Worm (Caenorhabditis elegans) whole organism, young adult: ENCODE results near the gene Y66D12A.21.

Experiments used
- B0261.1 ChIP-seq: sonication (generic microtip); optimal IDR thresholded peaks from 2 replicates; lab custom pipeline; 2016; ENCODE audit warnings: mild to moderate bottlenecking, missing genetic modification characterization, moderate library complexity, missing compliant biosample characterization
- F33H1.4 ChIP-seq: fragments of 200-800 bp; sonication (Bioruptor generic); IDR thresholded peaks from 2 replicates; pipeline ENCODE4 v1.3.6; 2022; ENCODE audit warnings: missing genetic modification reagents, missing genetic modification characterization, missing compliant biosample characterization
- F37B4.10 ChIP-seq: fragments of 200-800 bp; sonication (Bioruptor generic); IDR thresholded peaks from 2 replicates; pipeline ENCODE4 v1.3.6; 2022; ENCODE audit warnings: missing genetic modification characterization, missing compliant biosample characterization
- F52B5.7 ChIP-seq: sonication (generic microtip); optimal IDR thresholded peaks from 2 replicates; lab custom pipeline; 2016; ENCODE audit warnings: mild to moderate bottlenecking, missing genetic modification characterization, missing compliant biosample characterization
- F57A8.1 ChIP-seq: fragments of 200-800 bp; sonication (Bioruptor generic); optimal IDR thresholded peaks from 2 replicates; lab custom pipeline; 2018; ENCODE audit warnings: mild to moderate bottlenecking, missing genetic modification characterization, moderate library complexity, missing compliant biosample characterization
- F57C9.4 ChIP-seq: sonication (generic microtip); optimal IDR thresholded peaks from 2 replicates; lab custom pipeline; 2017; ENCODE audit warnings: mild to moderate bottlenecking, missing genetic modification characterization, missing compliant biosample characterization
- Y53F4B.3 ChIP-seq: fragments of 200-800 bp; sonication (Bioruptor generic); IDR thresholded peaks from 2 replicates; pipeline ENCODE4 v1.3.6; 2022; ENCODE audit warnings: missing genetic modification reagents, missing genetic modification characterization, missing compliant biosample characterization
- akir-1 ChIP-seq: fragments of 200-800 bp; sonication (Bioruptor generic); optimal IDR thresholded peaks from 2 replicates; lab custom pipeline; 2018; ENCODE audit warnings: mild to moderate bottlenecking, missing genetic modification characterization, moderate library complexity, missing compliant biosample characterization
- aptf-2 ChIP-seq: fragments of 200-800 bp; sonication (Bioruptor generic); conservative IDR thresholded peaks from 2 replicates; pipeline ENCODE4 v1.3.6; 2022; ENCODE audit warnings: missing genetic modification reagents, missing genetic modification characterization, missing compliant biosample characterization
- athp-1 ChIP-seq: sonication (generic microtip); optimal IDR thresholded peaks from 2 replicates; lab custom pipeline; 2017; ENCODE audit warnings: mild to moderate bottlenecking, missing genetic modification characterization, missing compliant biosample characterization
- attf-5 ChIP-seq: fragments of 200-800 bp; sonication (Bioruptor generic); optimal IDR thresholded peaks from 2 replicates; lab custom pipeline; 2018; ENCODE audit warnings: mild to moderate bottlenecking, missing genetic modification characterization, missing compliant biosample characterization
- egl-44 ChIP-seq: fragments of 200-800 bp; sonication (Bioruptor generic); IDR thresholded peaks from 2 replicates; pipeline ENCODE4 v1.3.6; 2022; ENCODE audit warnings: missing genetic modification reagents, missing genetic modification characterization, missing compliant biosample characterization
- egrh-3 ChIP-seq: fragments of 200-800 bp; sonication (Bioruptor generic); IDR thresholded peaks from 2 replicates; pipeline ENCODE4 v1.3.6; 2022; ENCODE audit warnings: missing genetic modification reagents, missing genetic modification characterization, missing compliant biosample characterization
- hmg-20 ChIP-seq: fragments of 200-800 bp; sonication (Bioruptor generic); IDR thresholded peaks from 2 replicates; pipeline ENCODE4 v1.3.6; 2022; ENCODE audit warnings: missing genetic modification reagents, missing genetic modification characterization, missing compliant biosample characterization
- hsf-1 ChIP-seq: fragments of 200-800 bp; sonication (Bioruptor generic); IDR thresholded peaks from 2 replicates; pipeline ENCODE4 v1.3.6; 2022; ENCODE audit warnings: missing genetic modification reagents, missing genetic modification characterization, missing compliant biosample characterization
- lin-26 ChIP-seq: fragments of 200-800 bp; sonication (Bioruptor generic); IDR thresholded peaks from 2 replicates; pipeline ENCODE4 v1.3.6; 2022; ENCODE audit warnings: missing genetic modification reagents, missing genetic modification characterization, missing compliant biosample characterization
- lin-35 ChIP-seq, 3 experiments: fragments of 150-350 bp in 2 of 3; sonication (generic microtip) in 1 of 3; optimal IDR thresholded peaks; 2 replicates each; lab custom pipeline; 2014 to 2018; ENCODE audit warnings: missing biosample characterization in 3 of 3, missing genetic modification characterization in 3 of 3, missing genetic modification reagents in 3 of 3
- lin-40 ChIP-seq: sonication (generic microtip); optimal IDR thresholded peaks from 2 replicates; lab custom pipeline; 2016; ENCODE audit warnings: missing genetic modification characterization, mild to moderate bottlenecking, missing compliant biosample characterization, missing genotype, missing genetic modification reagents
- lin-54 ChIP-seq: fragments of 200-800 bp; sonication (Bioruptor generic); optimal IDR thresholded peaks from 2 replicates; lab custom pipeline; 2018; ENCODE audit warnings: mild to moderate bottlenecking, missing genetic modification characterization, missing compliant biosample characterization
- lir-1 ChIP-seq: fragments of 200-800 bp; sonication (Bioruptor generic); conservative IDR thresholded peaks from 2 replicates; pipeline ENCODE4 v1.3.6; 2022; ENCODE audit warnings: missing genetic modification reagents, missing genetic modification characterization, missing compliant biosample characterization
- lsl-1 ChIP-seq: fragments of 200-800 bp; sonication (Bioruptor generic); optimal IDR thresholded peaks from 2 replicates; lab custom pipeline; 2018; ENCODE audit warnings: mild to moderate bottlenecking, missing genetic modification characterization, moderate library complexity, missing compliant biosample characterization
- madf-6 ChIP-seq: fragments of 200-800 bp; sonication (Bioruptor generic); IDR thresholded peaks from 2 replicates; pipeline ENCODE4 v1.3.6; 2022; ENCODE audit warnings: missing genetic modification reagents, missing genetic modification characterization, missing compliant biosample characterization
- madf-8 ChIP-seq: fragments of 200-800 bp; sonication (Bioruptor generic); conservative IDR thresholded peaks from 2 replicates; pipeline ENCODE4 v1.3.6; 2022; ENCODE audit warnings: missing genetic modification reagents, missing genetic modification characterization, missing compliant biosample characterization
- nfya-2 ChIP-seq: fragments of 200-800 bp; sonication (Bioruptor generic); IDR thresholded peaks from 2 replicates; pipeline ENCODE4 v1.3.6; 2022; ENCODE audit warnings: missing genetic modification reagents, missing genetic modification characterization, missing compliant biosample characterization
- nfyb-1 ChIP-seq: fragments of 200-800 bp; sonication (Bioruptor generic); IDR thresholded peaks from 2 replicates; pipeline ENCODE4 v1.3.6; 2022; ENCODE audit warnings: missing genetic modification reagents, missing genetic modification characterization, missing compliant biosample characterization
- nhr-120 ChIP-seq: fragments of 200-800 bp; sonication (Bioruptor generic); IDR thresholded peaks from 2 replicates; pipeline ENCODE4 v1.3.6; 2022; ENCODE audit warnings: missing genetic modification characterization, missing compliant biosample characterization
- sdz-38 ChIP-seq: sonication (generic microtip); optimal IDR thresholded peaks from 2 replicates; lab custom pipeline; 2016; ENCODE audit warnings: missing genotype, missing genetic modification characterization, missing compliant biosample characterization
- snpc-1.1 ChIP-seq: sonication (generic microtip); optimal IDR thresholded peaks from 2 replicates; lab custom pipeline; 2017; ENCODE audit warnings: missing genetic modification characterization, mild to moderate bottlenecking, missing compliant biosample characterization, antibody characterized with exemption, moderate library complexity, missing genotype, missing genetic modification reagents; ENCODE audit not compliant: insufficient read depth
- sptf-2 ChIP-seq: fragments of 200-800 bp; sonication (Bioruptor generic); optimal IDR thresholded peaks from 2 replicates; lab custom pipeline; 2018; ENCODE audit warnings: mild to moderate bottlenecking, missing genetic modification characterization, missing compliant biosample characterization
- unc-62 ChIP-seq: fragments of 150-350 bp; optimal IDR thresholded peaks from 2 replicates; lab custom pipeline; 2014; ENCODE audit warnings: missing biosample characterization, missing genetic modification reagents, missing genetic modification characterization
- zim-3 ChIP-seq: sonication (generic microtip); optimal IDR thresholded peaks from 2 replicates; lab custom pipeline; 2017; ENCODE audit warnings: mild to moderate bottlenecking, missing genetic modification characterization, moderate library complexity, missing compliant biosample characterization
- ztf-3 ChIP-seq: fragments of 200-800 bp; sonication (Bioruptor generic); optimal IDR thresholded peaks from 2 replicates; lab custom pipeline; 2018; ENCODE audit warnings: mild to moderate bottlenecking, missing genetic modification characterization, missing compliant biosample characterization
- ztf-6 ChIP-seq: fragments of 200-800 bp; sonication (Bioruptor generic); IDR thresholded peaks from 2 replicates; pipeline ENCODE4 v1.3.6; 2022; ENCODE audit warnings: missing genetic modification reagents, missing genetic modification characterization, missing compliant biosample characterization

Y66D12A.21 gene

ce11 chrIII:11490221-11490620, 14.9 kb downstream of the Y66D12A.21 start:
- TF ChIP-seq snpc-1.1 (tag; lab: Kevin White, UChicago) (no peak), madf-6 (GFP tag; lab: Robert Waterston, UW) (no peak), F52B5.7 (no peak), nfyb-1 (peak; percentile 72; the same call in 1 of the 2 replicates)

- TF ChIP-seq lsl-1 (no peak), madf-8 (GFP tag; lab: Robert Waterston, UW) (no peak), ztf-3 (no peak), egl-44 (GFP tag; lab: Robert Waterston, UW) (no peak), F33H1.4 (GFP tag; lab: Robert Waterston, UW) (no peak), nfya-2 (GFP tag; lab: Robert Waterston, UW) (no peak), lir-1 (GFP tag; lab: Robert Waterston, UW) (no peak)
- TF ChIP-seq, all 124 proteins: peak for 0
Observed at ce11 chrIII:11489601-11490000, 15.5 kb downstream of the Y66D12A.21 start.

- TF ChIP-seq athp-1 (tag; lab: Kevin White, UChicago) (no peak), B0261.1 (no peak), hsf-1 (GFP tag; lab: Robert Waterston, UW) (no peak), lin-54 (GFP tag; lab: Kevin White, UChicago) (no peak), zim-3 (tag; lab: Kevin White, UChicago) (no peak), aptf-2 (GFP tag; lab: Robert Waterston, UW) (no peak), nfya-2 (GFP tag; lab: Robert Waterston, UW) (no peak), unc-62 (GFP tag; lab: Kevin White, UChicago) (no peak), hmg-20 (no peak)
Observed at ce11 chrIII:11488662-11489349, 16.3 kb downstream of the Y66D12A.21 start.

- TF ChIP-seq athp-1 (tag; lab: Kevin White, UChicago) (no peak), F37B4.10 (GFP tag; lab: Robert Waterston, UW) (no peak), lin-40 (no peak), Y53F4B.3 (GFP tag; lab: Robert Waterston, UW) (no peak), sdz-38 (tag; lab: Kevin White, UChicago) (no peak)
Observed at ce11 chrIII:11487245-11487644, 17.9 kb downstream of the Y66D12A.21 start, which contains the start of gene popl-5. TSS of gene popl-5 (minus strand) at chrIII:11487345.

DNA sequence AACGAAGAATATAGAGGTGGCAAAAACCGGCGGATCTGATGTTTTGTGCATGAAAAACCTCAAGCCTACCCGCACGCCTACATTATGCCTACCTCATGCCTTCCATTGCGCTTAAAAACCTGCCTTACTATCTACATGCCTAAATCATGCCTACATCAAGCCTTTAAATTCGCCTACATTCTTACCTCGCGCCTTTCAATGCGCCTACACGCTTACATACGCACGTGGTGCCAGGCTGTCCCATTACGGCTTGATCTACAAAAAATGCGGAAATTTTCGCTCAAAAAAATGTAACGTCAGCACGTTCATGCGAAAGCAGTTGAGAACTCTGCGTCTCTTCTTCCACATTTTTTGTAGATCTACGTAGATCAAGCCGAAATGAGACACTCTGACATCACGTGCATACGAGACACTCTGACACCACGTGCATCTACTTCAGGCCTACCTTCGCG, 20.9 kb downstream of the Y66D12A.21 start, which contains the start of gene fbxa-220:
Gene fbxa-220 (minus strand): TSS at position 51 of the 452 bp plus-strand sequence.
- TF ChIP-seq akir-1 (GFP tag; lab: Kevin White, UChicago) (no peak), lin-54 (GFP tag; lab: Kevin White, UChicago) (no peak), lin-26 (GFP tag; lab: Robert Waterston, UW) (no peak), attf-5 (no peak), F57A8.1 (no peak), lin-35 (GFP tag; optimal IDR thresholded peaks at IDR 0.05; lab: Kevin White, UChicago) (no peak), F57C9.4 (no peak), ztf-6 (GFP tag; lab: Robert Waterston, UW) (no peak), egrh-3 (GFP tag; lab: Robert Waterston, UW) (no peak), sptf-2 (GFP tag; lab: Kevin White, UChicago) (no peak), nhr-120 (GFP tag; lab: Robert Waterston, UW) (no peak)
